Worm (Caenorhabditis elegans) whole organism, early embryonic: Measurements from ENCODE around the gene F31F7.2.

Experiments
- F13C5.2 ChIP-seq: sonication (generic microtip); optimal IDR thresholded peaks from 2 replicates; lab custom pipeline; 2017; ENCODE audit warnings: mild to moderate bottlenecking, missing genetic modification characterization, inconsistent platforms, missing compliant biosample characterization
- ama-1 ChIP-seq: fragments of 150-350 bp; optimal IDR thresholded peaks from 2 replicates; lab custom pipeline; 2014
- ceh-36 ChIP-seq: sonication (generic microtip); optimal IDR thresholded peaks from 2 replicates; lab custom pipeline; 2016; ENCODE audit warnings: missing genetic modification characterization, inconsistent platforms, missing compliant biosample characterization
- flt-1 ChIP-seq: fragments of 200-800 bp; sonication (Bioruptor generic); IDR thresholded peaks from 2 replicates; pipeline ENCODE4 v1.3.6; 2022; ENCODE audit warnings: missing genetic modification characterization, missing compliant biosample characterization
- hmbx-1 ChIP-seq: sonication (generic microtip); optimal IDR thresholded peaks from 2 replicates; lab custom pipeline; 2016; ENCODE audit warnings: mild to moderate bottlenecking, missing genetic modification characterization, missing compliant biosample characterization
- pes-1 ChIP-seq: fragments of 200-800 bp; sonication (Bioruptor generic); IDR thresholded peaks from 2 replicates; pipeline ENCODE4 v1.3.6; 2022; ENCODE audit warnings: missing genetic modification reagents, missing genetic modification characterization, missing compliant biosample characterization
- tbx-11 ChIP-seq: fragments of 200-800 bp; sonication (Bioruptor generic); IDR thresholded peaks from 2 replicates; pipeline ENCODE4 v1.3.6; 2022; ENCODE audit warnings: missing genetic modification characterization, missing compliant biosample characterization
- tra-4 ChIP-seq: sonication (generic microtip); optimal IDR thresholded peaks from 2 replicates; lab custom pipeline; 2017; ENCODE audit warnings: missing genetic modification characterization, missing compliant biosample characterization

DNA sequence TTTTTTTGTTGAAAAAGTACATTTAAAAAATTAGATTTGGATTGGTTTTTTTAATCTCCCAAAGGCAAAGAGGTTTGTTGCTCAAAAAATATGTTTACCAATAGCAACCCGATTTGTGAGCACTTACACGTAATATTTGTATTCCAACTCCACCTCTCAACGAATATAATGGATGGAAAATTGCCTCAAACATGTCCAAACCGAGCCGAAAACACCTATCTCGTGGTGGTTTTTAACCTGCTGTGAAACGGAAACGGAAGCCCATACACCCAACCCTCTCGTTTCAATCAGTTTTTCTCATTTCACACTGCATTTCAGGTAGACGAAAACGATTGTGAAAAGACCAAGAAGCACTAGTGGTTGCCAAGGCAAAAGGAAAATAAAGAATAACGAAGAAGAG, 46.0 kb downstream of the F31F7.2 start, which contains the start of gene cest-24:
- TF ChIP-seq ama-1 (lab: Kevin White, UChicago) (no peak), F13C5.2 (tag; lab: Kevin White, UChicago) (no peak), flt-1 (no peak), tra-4 (no peak), tbx-11 (GFP tag; lab: Robert Waterston, UW) (no peak), pes-1 (GFP tag; lab: Robert Waterston, UW) (no peak), ceh-36 (tag; lab: Kevin White, UChicago) (no peak), hmbx-1 (tag; lab: Kevin White, UChicago) (no peak)
